Worm (Caenorhabditis elegans): Measurements from ENCODE around the gene Y76B12C.9.

- TF ChIP-seq zip-11 (GFP tag; IDR thresholded peaks at IDR 0.05) (no peak), nhr-6 (tag; optimal IDR thresholded peaks at IDR 0.05) (no peak), snpc-4 (tag; optimal IDR thresholded peaks at IDR 0.05) (no peak), gei-8 (GFP tag; optimal IDR thresholded peaks at IDR 0.05) (no peak), mes-2 (tag; optimal IDR thresholded peaks at IDR 0.05; ENCODE audit: poor library complexity, severe bottlenecking) (no peak)
These were observed 46.0 kb downstream of the Y76B12C.9 start for ce11 chrIV:1990843-1991339.

All from whole organism, L4 larva.